Worm (Caenorhabditis elegans): Measurements from ENCODE around the gene F58G1.8.
A peak's percentile ranks its signal among the peaks of the same experiment; 100 is the strongest.

DNA sequence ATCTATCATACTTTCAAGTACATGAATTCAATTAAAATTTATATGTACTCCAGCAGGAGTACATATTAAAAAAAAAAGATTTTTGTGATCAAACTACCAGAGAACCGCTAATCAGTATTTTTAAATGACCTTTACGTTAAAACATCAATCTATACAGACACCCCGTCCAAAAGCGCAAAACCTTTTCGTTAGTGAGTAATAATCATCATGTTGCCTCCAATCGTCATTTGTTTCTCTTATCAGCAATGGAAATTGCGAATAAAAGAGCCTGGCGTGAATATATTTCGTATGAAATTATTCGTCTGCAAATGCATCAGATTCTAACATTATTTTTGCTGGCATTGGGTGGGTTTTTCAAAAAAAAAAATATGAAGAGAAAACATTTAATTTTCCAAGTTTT is 21.3 kb downstream of the F58G1.8 start, which contains the start of gene clec-66:
- TF ChIP-seq skn-1 (tag; optimal IDR thresholded peaks at IDR 0.05) (no peak), ztf-11 (tag; optimal IDR thresholded peaks at IDR 0.05) (no peak), ceh-28 (tag; optimal IDR thresholded peaks at IDR 0.05) (no peak), tbx-2 (tag; optimal IDR thresholded peaks at IDR 0.05) (no peak), pha-4 (tag; optimal IDR thresholded peaks at IDR 0.05) (no peak), nhr-23 (tag; optimal IDR thresholded peaks at IDR 0.05) (no peak), elt-2 (tag; optimal IDR thresholded peaks at IDR 0.05) (peak; percentile 27), mdl-1 (tag; optimal IDR thresholded peaks at IDR 0.05) (no peak), lsy-12 (tag; optimal IDR thresholded peaks at IDR 0.05) (no peak), lin-39 (tag; optimal IDR thresholded peaks at IDR 0.05) (no peak), nfya-1 (tag; optimal IDR thresholded peaks at IDR 0.05; ENCODE audit: insufficient read depth) (no peak), ZK546.5 (tag; optimal IDR thresholded peaks at IDR 0.05) (no peak)
